Fruit fly (Drosophila melanogaster): ENCODE results near the gene CG33333.

CG33333 gene

dm6 chr3R:17403618-17404017 lies 13.6 kb upstream of the CG33333 start, which contains the start of gene CG34280:
CG34280 (minus strand) TSS chr3R:17403718.
- TF ChIP-seq Dbx (GFP tag; IDR thresholded peaks at IDR 0.05) (no peak), CG7786 (GFP tag; optimal IDR thresholded peaks at IDR 0.05) (no peak), Antp (GFP tag; optimal IDR thresholded peaks at IDR 0.05) (no peak), CG8478 (optimal IDR thresholded peaks at IDR 0.05) (no peak), az2 (GFP tag; optimal IDR thresholded peaks at IDR 0.05) (no peak), CG8359 (GFP tag; optimal IDR thresholded peaks at IDR 0.05; ENCODE audit: borderline replicate concordance) (no peak), CG12236 (GFP tag; optimal IDR thresholded peaks at IDR 0.05) (no peak), MBD-R2 (GFP tag; IDR thresholded peaks at IDR 0.05) (no peak), CG10654 (GFP tag; optimal IDR thresholded peaks at IDR 0.05) (no peak), bcd (GFP tag; optimal IDR thresholded peaks at IDR 0.05) (no peak), prd (optimal IDR thresholded peaks at IDR 0.05) (no peak), prd (GFP tag; IDR thresholded peaks at IDR 0.05) (no peak), fd102C (GFP tag; optimal IDR thresholded peaks at IDR 0.05) (no peak), nau (GFP tag; optimal IDR thresholded peaks at IDR 0.05) (no peak), CG5180 (GFP tag; optimal IDR thresholded peaks at IDR 0.05) (no peak), CG8765 (GFP tag; IDR thresholded peaks at IDR 0.05) (no peak)

- TF ChIP-seq lbe (GFP tag; optimal IDR thresholded peaks at IDR 0.05) (peak; percentile 75), Six4 (GFP tag; optimal IDR thresholded peaks at IDR 0.05) (no peak), Hmr (GFP tag; optimal IDR thresholded peaks at IDR 0.05) (peak; percentile 66), sens (GFP tag) (peak; percentile 15), Xbp1 (GFP tag; optimal IDR thresholded peaks at IDR 0.05) (no peak), CG10565 (GFP tag; optimal IDR thresholded peaks at IDR 0.05) (no peak), CG2678 (tag; optimal IDR thresholded peaks at IDR 0.05) (peak; percentile 6), CG10979 (tag; optimal IDR thresholded peaks at IDR 0.05) (no peak), CG14710 (tag; optimal IDR thresholded peaks at IDR 0.05) (no peak), br (optimal IDR thresholded peaks at IDR 0.05) (no peak), p53 (GFP tag; optimal IDR thresholded peaks at IDR 0.05) (no peak), CG14050 (GFP tag; IDR thresholded peaks at IDR 0.05) (no peak), hbn (GFP tag; IDR thresholded peaks at IDR 0.05; ENCODE audit: partially characterized antibody) (no peak), Med (GFP tag) (peak; percentile 33), Bteb2 (GFP tag; optimal IDR thresholded peaks at IDR 0.05) (no peak), CG2120 (GFP tag; optimal IDR thresholded peaks at IDR 0.05) (peak; percentile 32)
These were observed 13.1 kb upstream of the CG33333 start for dm6 chr3R:17404155-17404554.

- TF ChIP-seq pzg (GFP tag; optimal IDR thresholded peaks at IDR 0.05) (no peak), dm (GFP tag; optimal IDR thresholded peaks at IDR 0.05) (no peak), ci (GFP tag; IDR thresholded peaks at IDR 0.05) (no peak), sens-2 (GFP tag; IDR thresholded peaks at IDR 0.05) (no peak), prd (optimal IDR thresholded peaks at IDR 0.05) (no peak), prd (GFP tag; IDR thresholded peaks at IDR 0.05) (no peak), chm (GFP tag; IDR thresholded peaks at IDR 0.05) (no peak), CG3163 (GFP tag; optimal IDR thresholded peaks at IDR 0.05) (no peak), odd (GFP tag; optimal IDR thresholded peaks at IDR 0.05) (no peak), btn (GFP tag; optimal IDR thresholded peaks at IDR 0.05) (no peak), Med (GFP tag) (no peak), CG12744 (GFP tag; optimal IDR thresholded peaks at IDR 0.05) (no peak)
These were observed 12.3 kb upstream of the CG33333 start, which contains the start of gene CG42823 for dm6 chr3R:17405009-17405408. CG42823 (minus strand) TSS chr3R:17405109.

Data from whole organism, embryonic.